Worm (Caenorhabditis elegans) whole organism, late embryonic: ENCODE results near the gene W09C2.10.

ENCODE experiments used
- C08G9.2 ChIP-seq: sonication (generic microtip); optimal IDR thresholded peaks from 2 replicates; lab custom pipeline; 2016; ENCODE audit warnings: mild to moderate bottlenecking, missing genetic modification characterization, moderate library complexity, missing compliant biosample characterization
- F13H6.1 ChIP-seq: sonication (generic microtip); optimal IDR thresholded peaks from 2 replicates; lab custom pipeline; 2016; ENCODE audit warnings: missing genetic modification characterization, missing compliant biosample characterization
- K09A11.1 ChIP-seq: sonication (generic microtip); optimal IDR thresholded peaks from 2 replicates; lab custom pipeline; 2017; ENCODE audit warnings: antibody characterized with exemption, mild to moderate bottlenecking, missing genetic modification characterization, missing compliant biosample characterization; ENCODE audit not compliant: insufficient read depth
- Y22D7AL.16 ChIP-seq: sonication (generic microtip); optimal IDR thresholded peaks from 2 replicates; lab custom pipeline; 2016; ENCODE audit warnings: missing genetic modification characterization, missing compliant biosample characterization
- ama-1 ChIP-seq: fragments of 150-350 bp; optimal IDR thresholded peaks from 2 replicates; lab custom pipeline; 2014
- ceh-19 ChIP-seq: fragments of 200-800 bp; sonication (Bioruptor generic); optimal IDR thresholded peaks from 2 replicates; lab custom pipeline; 2018; ENCODE audit warnings: mild to moderate bottlenecking, missing genetic modification characterization, missing compliant biosample characterization
- ceh-22 ChIP-seq: sonication (generic microtip); optimal IDR thresholded peaks from 2 replicates; lab custom pipeline; 2017; ENCODE audit warnings: missing biosample characterization, missing genetic modification characterization
- ceh-24 ChIP-seq: sonication (generic microtip); optimal IDR thresholded peaks from 2 replicates; lab custom pipeline; 2016; ENCODE audit warnings: mild to moderate bottlenecking, missing genetic modification characterization, missing compliant biosample characterization
- ceh-30 ChIP-seq: fragments of 150-350 bp; optimal IDR thresholded peaks from 2 replicates; lab custom pipeline; 2014; ENCODE audit warnings: missing biosample characterization, missing genetic modification characterization
- ceh-31 ChIP-seq: sonication (generic microtip); optimal IDR thresholded peaks from 2 replicates; lab custom pipeline; 2016; ENCODE audit warnings: missing genetic modification characterization, missing compliant biosample characterization
- ceh-34 ChIP-seq: sonication (generic microtip); optimal IDR thresholded peaks from 2 replicates; lab custom pipeline; 2016; ENCODE audit warnings: mild to moderate bottlenecking, missing genetic modification characterization, missing compliant biosample characterization
- ceh-48 ChIP-seq: sonication (generic microtip); optimal IDR thresholded peaks from 2 replicates; lab custom pipeline; 2016; ENCODE audit warnings: missing genetic modification characterization, inconsistent platforms, missing compliant biosample characterization
- ceh-6 ChIP-seq: fragments of 200-800 bp; sonication (Bioruptor generic); optimal IDR thresholded peaks from 2 replicates; lab custom pipeline; 2018; ENCODE audit warnings: mild to moderate bottlenecking, missing genetic modification characterization, missing compliant biosample characterization
- elt-2 ChIP-seq: sonication (generic microtip); optimal IDR thresholded peaks from 2 replicates; lab custom pipeline; 2016; ENCODE audit warnings: missing genetic modification reagents, missing genetic modification characterization, missing compliant biosample characterization
- elt-4 ChIP-seq: sonication (generic microtip); optimal IDR thresholded peaks from 2 replicates; lab custom pipeline; 2016; ENCODE audit warnings: missing genetic modification characterization, missing compliant biosample characterization
- eyg-1 ChIP-seq: sonication (generic microtip); optimal IDR thresholded peaks from 2 replicates; lab custom pipeline; 2016; ENCODE audit warnings: missing genotype, missing genetic modification characterization, missing compliant biosample characterization
- fax-1 ChIP-seq: sonication (generic microtip); optimal IDR thresholded peaks from 2 replicates; lab custom pipeline; 2016; ENCODE audit warnings: missing genotype, missing genetic modification characterization, missing compliant biosample characterization
- gmeb-2 ChIP-seq: sonication (generic microtip); optimal IDR thresholded peaks from 2 replicates; lab custom pipeline; 2016; ENCODE audit warnings: missing genetic modification characterization, inconsistent platforms, missing compliant biosample characterization
- hlh-15 ChIP-seq: sonication (generic microtip); optimal IDR thresholded peaks from 2 replicates; lab custom pipeline; 2016; ENCODE audit warnings: missing genetic modification characterization, missing compliant biosample characterization
- hlh-8 ChIP-seq: sonication (generic microtip); optimal IDR thresholded peaks from 2 replicates; lab custom pipeline; 2016; ENCODE audit warnings: missing genotype, missing genetic modification characterization, missing compliant biosample characterization
- lim-6 ChIP-seq: sonication (generic microtip); optimal IDR thresholded peaks from 2 replicates; lab custom pipeline; 2016; ENCODE audit warnings: missing genetic modification characterization, missing compliant biosample characterization
- nfya-1 ChIP-seq: sonication (generic microtip); optimal IDR thresholded peaks from 2 replicates; lab custom pipeline; 2017; ENCODE audit warnings: missing genetic modification characterization, mild to moderate bottlenecking, missing compliant biosample characterization, antibody characterized with exemption, moderate library complexity
- nhr-11 ChIP-seq: fragments of 150-350 bp; optimal IDR thresholded peaks from 2 replicates; lab custom pipeline; 2014; ENCODE audit warnings: missing biosample characterization, missing genetic modification characterization
- pag-3 ChIP-seq: sonication (generic microtip); optimal IDR thresholded peaks from 2 replicates; lab custom pipeline; 2016; ENCODE audit warnings: missing compliant biosample characterization, missing genetic modification characterization, borderline replicate concordance
- pat-9 ChIP-seq: fragments of 200-800 bp; sonication (Bioruptor generic); optimal IDR thresholded peaks from 2 replicates; lab custom pipeline; 2018; ENCODE audit warnings: mild to moderate bottlenecking, missing genetic modification characterization, moderate library complexity, missing compliant biosample characterization
- pha-2 ChIP-seq: sonication (generic microtip); optimal IDR thresholded peaks from 2 replicates; lab custom pipeline; 2017; ENCODE audit warnings: mild to moderate bottlenecking, missing genetic modification characterization, missing compliant biosample characterization
- pha-4 ChIP-seq: fragments of 150-350 bp; optimal IDR thresholded peaks from 2 replicates; lab custom pipeline; 2018; ENCODE audit warnings: missing biosample characterization, missing genetic modification reagents, missing genetic modification characterization
- pqm-1 ChIP-seq: sonication (generic microtip); optimal IDR thresholded peaks from 2 replicates; lab custom pipeline; 2016; ENCODE audit warnings: missing genetic modification characterization, missing compliant biosample characterization
- pros-1 ChIP-seq: fragments of 150-350 bp; optimal IDR thresholded peaks from 2 replicates; lab custom pipeline; 2014; ENCODE audit warnings: missing biosample characterization, missing genetic modification reagents, missing genetic modification characterization
- ref-2 ChIP-seq: sonication (generic microtip); optimal IDR thresholded peaks from 2 replicates; lab custom pipeline; 2016; ENCODE audit warnings: missing genetic modification characterization, missing compliant biosample characterization
- sox-4 ChIP-seq: sonication (generic microtip); optimal IDR thresholded peaks from 2 replicates; lab custom pipeline; 2017; ENCODE audit warnings: mild to moderate bottlenecking, missing genetic modification characterization, inconsistent platforms, missing compliant biosample characterization
- syd-9 ChIP-seq: sonication (generic microtip); optimal IDR thresholded peaks from 2 replicates; lab custom pipeline; 2016; ENCODE audit warnings: mild to moderate bottlenecking, missing genetic modification characterization, moderate library complexity, missing compliant biosample characterization
- tbx-2 ChIP-seq: sonication (generic microtip); optimal IDR thresholded peaks from 2 replicates; lab custom pipeline; 2016; ENCODE audit warnings: missing genetic modification characterization, missing compliant biosample characterization
- tbx-7 ChIP-seq: sonication (generic microtip); optimal IDR thresholded peaks from 2 replicates; lab custom pipeline; 2016; ENCODE audit warnings: missing genotype, missing genetic modification characterization, missing compliant biosample characterization
- ttx-3 ChIP-seq: sonication (generic microtip); optimal IDR thresholded peaks from 2 replicates; lab custom pipeline; 2016; ENCODE audit warnings: missing genetic modification reagents, missing genetic modification characterization, missing compliant biosample characterization
- unc-3 ChIP-seq, 2 experiments: fragments of 200-800 bp in 1 of 2; sonication (Bioruptor generic) in 1 of 2; sonication (generic microtip) in 1 of 2; conservative IDR thresholded peaks in 1 of 2; optimal IDR thresholded peaks in 1 of 2; 2 replicates each; pipeline versions ENCODE4 v1.3.6 to Lab custom; 2016 to 2022; ENCODE audit warnings: missing compliant biosample characterization in 2 of 2, missing genetic modification characterization in 2 of 2, missing genetic modification reagents in 1 of 2
- unc-42 ChIP-seq: sonication (generic microtip); optimal IDR thresholded peaks from 2 replicates; lab custom pipeline; 2016; ENCODE audit warnings: missing genotype, missing genetic modification characterization, missing compliant biosample characterization
- unc-86 ChIP-seq: sonication (generic microtip); optimal IDR thresholded peaks from 2 replicates; lab custom pipeline; 2016; ENCODE audit warnings: missing genetic modification characterization, missing compliant biosample characterization
- zip-5 ChIP-seq: sonication (generic microtip); optimal IDR thresholded peaks from 2 replicates; lab custom pipeline; 2016; ENCODE audit warnings: missing genetic modification characterization, missing compliant biosample characterization

W09C2.10 gene

ce11 chrIV:9632966-9633494 is 8.2 kb upstream of the W09C2.10 start:
- TF ChIP-seq ceh-22 (tag; lab: Kevin White, UChicago) (no peak), eyg-1 (tag; lab: Kevin White, UChicago) (no peak), nfya-1 (tag; lab: Kevin White, UChicago) (no peak), elt-2 (tag; lab: Kevin White, UChicago) (no peak), unc-42 (tag; lab: Kevin White, UChicago) (no peak), pha-2 (no peak), C08G9.2 (no peak), pros-1 (no peak), ceh-19 (GFP tag; lab: Kevin White, UChicago) (no peak), gmeb-2 (no peak), syd-9 (tag; lab: Kevin White, UChicago) (no peak)

ce11 chrIV:9632094-9632493 is 7.2 kb upstream of the W09C2.10 start:
- TF ChIP-seq ceh-30 (tag; lab: Kevin White, UChicago) (no peak), unc-86 (no peak), fax-1 (no peak), unc-42 (tag; lab: Kevin White, UChicago) (no peak), ama-1 (lab: Kevin White, UChicago) (no peak), tbx-7 (tag; lab: Kevin White, UChicago) (no peak), zip-5 (tag; lab: Kevin White, UChicago) (no peak), pha-4 (tag; lab: Kevin White, UChicago) (no peak), syd-9 (tag; lab: Kevin White, UChicago) (no peak), F13H6.1 (no peak), sox-4 (no peak), pat-9 (tag; lab: Kevin White, UChicago) (no peak), C08G9.2 (no peak)
- TF ChIP-seq, all 69 proteins: peak for 0

ce11 chrIV:9631579-9631978 is 6.7 kb upstream of the W09C2.10 start:
- TF ChIP-seq Y22D7AL.16 (no peak), F13H6.1 (no peak), hlh-8 (no peak), ceh-6 (GFP tag; lab: Kevin White, UChicago) (no peak), hlh-15 (tag; lab: Kevin White, UChicago) (no peak), ceh-48 (tag; lab: Kevin White, UChicago) (no peak), pha-2 (no peak), ceh-34 (tag; lab: Kevin White, UChicago) (no peak), pros-1 (no peak), ttx-3 (tag; lab: Kevin White, UChicago) (no peak)

ce11 chrIV:9627033-9627432 is 2.2 kb upstream of the W09C2.10 start:
- no peak for TF ChIP-seq tbx-2 (tag; lab: Kevin White, UChicago)
- TF ChIP-seq ceh-31 = no peak
- TF ChIP-seq syd-9 (tag; lab: Kevin White, UChicago) = no peak
- no peak for TF ChIP-seq unc-42 (tag; lab: Kevin White, UChicago)
- TF ChIP-seq Y22D7AL.16 = no peak
- no peak for TF ChIP-seq sox-4
- no peak for TF ChIP-seq gmeb-2
- no peak for TF ChIP-seq pag-3 (tag; lab: Kevin White, UChicago)

ce11 chrIV:9625829-9626228 is 952 bp upstream of the W09C2.10 start:
- TF ChIP-seq lim-6 (tag; lab: Kevin White, UChicago) (no peak), unc-86 (no peak), K09A11.1 (no peak), ceh-19 (GFP tag; lab: Kevin White, UChicago) (no peak), tbx-2 (tag; lab: Kevin White, UChicago) (no peak)

- TF ChIP-seq pat-9 (tag; lab: Kevin White, UChicago) (no peak), ceh-24 (tag; lab: Kevin White, UChicago) (no peak), zip-5 (tag; lab: Kevin White, UChicago) (no peak), unc-3 (GFP tag; conservative IDR thresholded peaks at IDR 0.05; lab: Robert Waterston, UW) (no peak), unc-3 (tag; optimal IDR thresholded peaks at IDR 0.05; lab: Kevin White, UChicago) (no peak), ceh-30 (tag; lab: Kevin White, UChicago) (no peak), ref-2 (tag; lab: Kevin White, UChicago) (no peak), pha-2 (no peak), pqm-1 (tag; lab: Kevin White, UChicago) (no peak), gmeb-2 (no peak), nhr-11 (tag; lab: Kevin White, UChicago) (no peak), elt-4 (no peak)
These were observed 602 bp downstream of the W09C2.10 start, which contains the start of gene W09C2.8 for ce11 chrIV:9624275-9624674. Gene W09C2.8 (minus strand): TSS chrIV:9624375.
